Worm (Caenorhabditis elegans): Measurements from ENCODE around the gene T24H7.2.

Gene T24H7.2

DNA sequence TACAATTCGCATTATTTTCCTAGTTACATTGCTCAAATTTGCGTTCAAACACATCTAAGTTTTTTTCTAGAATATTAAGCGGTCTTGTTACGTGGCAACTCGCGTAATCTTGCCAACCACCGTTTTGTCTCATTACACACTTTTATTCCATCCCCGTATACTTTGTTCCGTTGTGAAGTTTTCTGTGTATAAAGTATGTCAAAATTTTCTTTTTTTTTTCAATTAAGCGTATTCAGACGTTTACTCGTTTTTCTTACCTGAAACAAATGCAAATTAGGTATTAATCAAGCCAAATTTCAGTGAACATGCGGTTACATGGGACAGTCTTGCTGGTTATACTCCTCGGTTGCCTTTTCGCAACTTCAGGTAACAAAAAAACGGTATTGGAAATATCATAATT is at the start of gene T24H7.2:
Gene T24H7.2, plus strand, starts transcription at position 301 of the 400 bp plus-strand sequence.
- no peak for TF ChIP-seq T22C8.4 (GFP tag; IDR thresholded peaks at IDR 0.05)
- no peak for TF ChIP-seq ztf-29 (GFP tag; IDR thresholded peaks at IDR 0.05)
- no peak for TF ChIP-seq ref-1 (GFP tag; conservative IDR thresholded peaks at IDR 0.05)
- no peak for TF ChIP-seq klf-2 (GFP tag; conservative IDR thresholded peaks at IDR 0.05)
- TF ChIP-seq ztf-23 (GFP tag; IDR thresholded peaks at IDR 0.05), result no peak
- no peak for TF ChIP-seq tab-1 (GFP tag; IDR thresholded peaks at IDR 0.05)
- no peak for TF ChIP-seq med-1 (GFP tag; optimal IDR thresholded peaks at IDR 0.05; ENCODE audit: insufficient read depth)
- TF ChIP-seq flt-1 (GFP tag; IDR thresholded peaks at IDR 0.05), result no peak
- no peak for TF ChIP-seq cog-1 (tag; optimal IDR thresholded peaks at IDR 0.05)

DNA sequence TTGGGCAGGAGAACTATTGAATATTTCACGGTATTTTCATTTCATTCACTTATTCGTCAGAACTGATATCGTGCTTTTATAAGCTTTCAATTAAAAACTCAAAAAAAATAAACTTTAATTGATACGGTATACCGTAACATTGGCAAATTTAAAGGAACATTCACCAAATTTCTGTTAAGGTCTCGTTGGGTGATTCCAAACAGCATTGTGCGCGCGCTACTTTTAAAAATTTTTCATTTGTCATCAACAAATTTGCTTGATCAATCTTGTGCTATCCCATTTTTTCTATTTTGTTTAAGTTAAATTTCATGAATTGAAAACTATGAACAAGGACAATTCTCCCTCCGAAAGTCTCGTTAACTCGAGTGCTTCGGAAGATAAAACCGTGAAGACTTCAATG is 48.6 kb upstream of the T24H7.2 start, which contains the start of gene szy-4:
Gene szy-4, plus strand, starts transcription at position 229 of the 400 bp plus-strand sequence.
- TF ChIP-seq flt-1 (GFP tag; IDR thresholded peaks at IDR 0.05), result no peak
- no peak for TF ChIP-seq ztf-29 (GFP tag; IDR thresholded peaks at IDR 0.05)

DNA sequence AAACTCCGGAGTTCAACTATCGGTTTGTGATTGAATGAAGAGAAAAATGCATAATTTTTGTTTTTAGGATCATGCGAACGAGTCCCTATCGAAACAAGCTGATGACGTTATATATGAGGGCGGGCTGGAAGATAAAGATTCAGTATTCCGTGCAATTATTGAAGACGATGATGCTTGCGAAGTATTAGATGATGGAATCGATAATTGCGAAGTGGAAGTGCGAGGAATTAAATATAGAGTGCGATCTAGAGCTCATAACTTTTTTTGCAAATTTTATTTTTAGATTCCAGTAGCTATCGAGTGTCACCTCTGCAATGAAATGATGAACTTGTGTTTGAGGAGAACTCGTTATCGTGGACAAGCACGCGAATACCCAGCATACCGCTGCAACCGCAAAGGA is 48.1 kb upstream of the T24H7.2 start:
- TF ChIP-seq ref-1 (GFP tag; conservative IDR thresholded peaks at IDR 0.05) (no peak), ztf-29 (GFP tag; IDR thresholded peaks at IDR 0.05) (no peak), cog-1 (tag; optimal IDR thresholded peaks at IDR 0.05) (no peak), ztf-23 (GFP tag; IDR thresholded peaks at IDR 0.05) (no peak), med-1 (GFP tag; optimal IDR thresholded peaks at IDR 0.05; ENCODE audit: insufficient read depth) (no peak), T22C8.4 (GFP tag; IDR thresholded peaks at IDR 0.05) (no peak)

DNA sequence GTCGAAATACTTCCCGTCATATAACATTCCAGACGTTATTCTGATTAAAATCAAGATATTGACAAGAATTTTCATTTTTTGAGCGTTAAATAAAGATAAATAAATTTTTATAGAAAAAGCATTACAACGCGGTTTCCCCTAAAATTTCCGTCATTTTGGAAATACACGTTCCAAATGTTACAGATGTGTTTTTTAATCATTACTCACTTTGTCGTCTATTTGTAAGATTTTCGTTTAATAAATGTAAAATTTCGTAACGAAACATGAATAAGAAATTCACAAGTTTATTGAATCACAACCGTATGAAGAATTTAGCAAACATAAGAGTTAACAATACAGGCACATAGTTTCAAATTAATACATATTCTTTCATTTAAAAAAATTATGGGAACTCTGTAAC is 44.2 kb upstream of the T24H7.2 start, which contains the start of gene C30B5.17:
Gene C30B5.17, minus strand, starts transcription at position 101 of the 400 bp plus-strand sequence.
- TF ChIP-seq med-1 (GFP tag; optimal IDR thresholded peaks at IDR 0.05; ENCODE audit: insufficient read depth) (no peak), T22C8.4 (GFP tag; IDR thresholded peaks at IDR 0.05) (no peak), klf-2 (GFP tag; conservative IDR thresholded peaks at IDR 0.05) (no peak), cog-1 (tag; optimal IDR thresholded peaks at IDR 0.05) (no peak), ztf-29 (GFP tag; IDR thresholded peaks at IDR 0.05) (no peak), tab-1 (GFP tag; IDR thresholded peaks at IDR 0.05) (no peak), flt-1 (GFP tag; IDR thresholded peaks at IDR 0.05) (no peak), ztf-23 (GFP tag; IDR thresholded peaks at IDR 0.05) (no peak), ref-1 (GFP tag; conservative IDR thresholded peaks at IDR 0.05) (no peak)

DNA sequence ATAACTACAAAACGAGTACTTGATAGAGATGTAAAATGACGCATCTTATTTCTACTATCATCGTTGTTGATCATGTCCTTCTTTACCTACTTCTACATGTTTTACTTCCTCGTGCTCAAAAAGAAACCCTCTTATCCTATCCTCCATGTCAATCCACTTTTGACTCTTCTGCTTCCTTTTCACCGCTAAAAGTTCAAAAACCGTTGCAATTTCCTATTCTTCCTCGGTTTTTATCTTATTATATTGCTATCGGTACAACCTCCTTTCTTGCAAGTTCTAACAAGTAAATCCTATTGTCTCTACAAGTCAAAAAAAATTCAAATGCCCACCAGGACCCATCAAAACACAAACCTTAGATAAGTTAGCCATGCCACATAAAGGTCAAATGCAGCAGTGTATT is 39.9 kb upstream of the T24H7.2 start:
- TF ChIP-seq med-1 (GFP tag; optimal IDR thresholded peaks at IDR 0.05; ENCODE audit: insufficient read depth) (no peak), flt-1 (GFP tag; IDR thresholded peaks at IDR 0.05) (no peak), ztf-29 (GFP tag; IDR thresholded peaks at IDR 0.05) (no peak), cog-1 (tag; optimal IDR thresholded peaks at IDR 0.05) (no peak), tab-1 (GFP tag; IDR thresholded peaks at IDR 0.05) (no peak), T22C8.4 (GFP tag; IDR thresholded peaks at IDR 0.05) (no peak), ref-1 (GFP tag; conservative IDR thresholded peaks at IDR 0.05) (no peak), klf-2 (GFP tag; conservative IDR thresholded peaks at IDR 0.05) (no peak), ztf-23 (GFP tag; IDR thresholded peaks at IDR 0.05) (no peak)

DNA sequence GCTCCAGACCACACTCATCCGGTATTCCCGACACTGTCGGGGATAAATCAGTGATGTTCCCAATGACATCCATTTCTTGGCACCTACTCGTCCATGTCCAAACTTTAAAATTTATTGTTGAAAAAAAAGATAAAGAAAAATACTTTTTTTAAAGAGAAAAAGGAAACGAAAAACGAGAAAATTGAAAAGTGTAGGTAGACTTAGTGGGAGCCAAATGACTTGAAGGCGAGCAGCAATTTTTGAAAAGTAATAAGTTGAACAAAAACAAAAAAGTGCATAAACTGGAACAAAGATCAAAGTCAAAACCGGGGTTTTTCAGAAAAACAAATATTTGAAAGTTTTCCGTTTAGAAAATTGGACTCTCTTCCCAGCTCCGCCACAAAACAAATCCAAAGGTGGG is 39.0 kb upstream of the T24H7.2 start, which contains the start of gene daf-37:
Gene daf-37, minus strand, starts transcription at position 101 of the 400 bp plus-strand sequence.
- TF ChIP-seq tab-1 (GFP tag; IDR thresholded peaks at IDR 0.05), result no peak
- no peak for TF ChIP-seq klf-2 (GFP tag; conservative IDR thresholded peaks at IDR 0.05)
- TF ChIP-seq ztf-23 (GFP tag; IDR thresholded peaks at IDR 0.05), result no peak
- TF ChIP-seq T22C8.4 (GFP tag; IDR thresholded peaks at IDR 0.05), result no peak
- no peak for TF ChIP-seq ref-1 (GFP tag; conservative IDR thresholded peaks at IDR 0.05)
- TF ChIP-seq med-1 (GFP tag; optimal IDR thresholded peaks at IDR 0.05; ENCODE audit: insufficient read depth), result no peak
- no peak for TF ChIP-seq flt-1 (GFP tag; IDR thresholded peaks at IDR 0.05)
- no peak for TF ChIP-seq cog-1 (tag; optimal IDR thresholded peaks at IDR 0.05)
- TF ChIP-seq ztf-29 (GFP tag; IDR thresholded peaks at IDR 0.05), result no peak

DNA sequence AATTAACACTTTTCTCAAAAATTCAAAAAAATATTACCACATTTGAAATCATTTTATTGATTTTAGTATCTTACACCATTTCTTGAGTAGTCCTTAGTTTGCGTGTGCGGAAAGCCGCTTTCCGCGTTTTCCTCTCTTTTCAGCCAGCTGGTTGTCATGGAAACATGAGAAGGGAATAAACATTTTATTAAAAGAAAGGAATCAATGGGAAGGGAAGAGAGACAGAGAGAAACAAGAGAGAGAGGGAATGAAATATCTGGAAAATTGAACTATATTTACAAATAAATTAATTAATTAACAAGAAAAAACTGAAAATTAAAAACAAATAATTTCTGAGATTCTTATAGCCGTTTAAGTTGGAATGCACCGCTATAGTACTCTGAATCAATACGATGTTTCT is 27.8 kb upstream of the T24H7.2 start, which contains the start of gene mks-2:
Gene mks-2, minus strand, starts transcription at position 101 of the 400 bp plus-strand sequence.
- no peak for TF ChIP-seq T22C8.4 (GFP tag; IDR thresholded peaks at IDR 0.05)
- TF ChIP-seq ref-1 (GFP tag; conservative IDR thresholded peaks at IDR 0.05), result no peak
- no peak for TF ChIP-seq ztf-23 (GFP tag; IDR thresholded peaks at IDR 0.05)
- no peak for TF ChIP-seq klf-2 (GFP tag; conservative IDR thresholded peaks at IDR 0.05)
- TF ChIP-seq flt-1 (GFP tag; IDR thresholded peaks at IDR 0.05), result no peak
- no peak for TF ChIP-seq tab-1 (GFP tag; IDR thresholded peaks at IDR 0.05)
- no peak for TF ChIP-seq med-1 (GFP tag; optimal IDR thresholded peaks at IDR 0.05; ENCODE audit: insufficient read depth)

DNA sequence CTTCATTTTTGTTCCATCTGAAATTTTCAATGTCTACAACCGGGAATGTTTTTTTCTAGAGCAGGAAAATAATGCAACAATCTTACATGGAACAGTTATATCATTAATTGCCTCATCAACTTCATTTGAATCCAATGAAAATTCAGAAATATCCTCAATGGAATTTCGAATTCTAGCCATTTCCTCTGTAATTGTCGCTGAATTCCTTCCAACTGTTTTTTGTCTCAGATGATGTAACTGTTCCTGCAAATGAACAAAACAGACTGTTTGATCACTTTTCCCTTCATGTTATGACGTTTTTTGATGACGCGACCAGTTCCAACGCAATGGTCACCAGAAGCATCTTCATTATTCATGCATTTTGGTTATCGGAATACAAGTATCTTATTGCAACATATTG is 25.6 kb upstream of the T24H7.2 start:
- TF ChIP-seq tab-1 (GFP tag; IDR thresholded peaks at IDR 0.05), result no peak
- no peak for TF ChIP-seq flt-1 (GFP tag; IDR thresholded peaks at IDR 0.05)
- no peak for TF ChIP-seq ztf-23 (GFP tag; IDR thresholded peaks at IDR 0.05)
- no peak for TF ChIP-seq T22C8.4 (GFP tag; IDR thresholded peaks at IDR 0.05)
- no peak for TF ChIP-seq med-1 (GFP tag; optimal IDR thresholded peaks at IDR 0.05; ENCODE audit: insufficient read depth)
- no peak for TF ChIP-seq klf-2 (GFP tag; conservative IDR thresholded peaks at IDR 0.05)
- TF ChIP-seq ref-1 (GFP tag; conservative IDR thresholded peaks at IDR 0.05), result no peak
- no peak for TF ChIP-seq ztf-29 (GFP tag; IDR thresholded peaks at IDR 0.05)
- no peak for TF ChIP-seq cog-1 (tag; optimal IDR thresholded peaks at IDR 0.05)

DNA sequence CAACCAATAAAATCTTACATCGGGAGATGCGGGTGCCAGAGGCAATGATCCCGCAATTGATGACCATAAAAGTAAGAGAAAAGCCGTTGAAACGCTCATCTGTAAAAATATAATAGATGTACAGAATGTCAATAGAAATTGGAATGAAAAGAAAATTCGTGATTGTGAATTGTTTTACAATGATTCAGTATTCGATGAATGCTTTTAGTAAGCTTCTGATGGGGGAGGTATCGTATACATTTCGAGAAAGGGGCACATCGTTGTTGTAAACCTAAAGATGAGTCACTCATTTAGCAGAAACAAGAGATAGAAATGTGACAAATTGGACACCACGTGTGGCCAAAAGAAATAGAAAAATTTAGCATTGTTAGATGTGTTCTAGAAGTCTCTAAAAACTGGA is 24.6 kb upstream of the T24H7.2 start, which contains the start of gene C30B5.6:
Gene C30B5.6, minus strand, starts transcription at position 101 of the 400 bp plus-strand sequence.
- no peak for TF ChIP-seq med-1 (GFP tag; optimal IDR thresholded peaks at IDR 0.05; ENCODE audit: insufficient read depth)
- TF ChIP-seq T22C8.4 (GFP tag; IDR thresholded peaks at IDR 0.05), result no peak
- no peak for TF ChIP-seq ztf-23 (GFP tag; IDR thresholded peaks at IDR 0.05)
- no peak for TF ChIP-seq flt-1 (GFP tag; IDR thresholded peaks at IDR 0.05)
- TF ChIP-seq tab-1 (GFP tag; IDR thresholded peaks at IDR 0.05), result no peak
- TF ChIP-seq cog-1 (tag; optimal IDR thresholded peaks at IDR 0.05), result no peak
- TF ChIP-seq klf-2 (GFP tag; conservative IDR thresholded peaks at IDR 0.05), result no peak
- TF ChIP-seq ztf-29 (GFP tag; IDR thresholded peaks at IDR 0.05), result no peak
- no peak for TF ChIP-seq ref-1 (GFP tag; conservative IDR thresholded peaks at IDR 0.05)

DNA sequence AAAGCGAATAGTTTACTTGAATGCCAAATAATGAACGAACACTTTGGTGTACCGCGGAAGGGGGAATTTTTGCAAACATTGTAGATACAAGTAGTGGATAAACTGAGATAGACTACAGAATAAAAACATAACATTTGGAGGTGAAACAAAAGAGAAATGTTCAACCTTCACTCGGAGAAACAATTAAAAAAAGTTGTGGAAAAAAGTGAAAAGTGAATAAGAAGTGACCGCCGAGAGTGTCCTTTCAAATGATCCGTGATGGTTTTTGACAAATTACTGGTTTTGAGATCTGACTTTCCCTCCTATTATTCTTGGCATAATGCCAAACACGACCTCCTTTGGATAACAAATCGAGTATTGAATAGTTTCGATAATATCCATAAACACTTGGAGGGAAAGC is 23.4 kb upstream of the T24H7.2 start:
- TF ChIP-seq ztf-29 (GFP tag; IDR thresholded peaks at IDR 0.05) (no peak), ref-1 (GFP tag; conservative IDR thresholded peaks at IDR 0.05) (no peak), tab-1 (GFP tag; IDR thresholded peaks at IDR 0.05) (no peak)
